Fruit fly (Drosophila melanogaster) whole organism, embryonic: ENCODE results near the gene CG3598.
A peak's percentile ranks its signal among the peaks of the same experiment; 100 is the strongest.

Experiments used
- ATbp ChIP-seq: fragments of 200-800 bp; sonication (Bioruptor generic); optimal IDR thresholded peaks from 2 replicates; lab custom pipeline; 2017; ENCODE audit warnings: missing biosample characterization, mild to moderate bottlenecking, missing genetic modification characterization, missing genetic modification reagents
- Asciz ChIP-seq: fragments of 200-800 bp; sonication (Bioruptor generic); optimal IDR thresholded peaks from 2 replicates; lab custom pipeline; 2017; ENCODE audit warnings: missing biosample characterization, mild to moderate bottlenecking, missing genetic modification characterization, missing genetic modification reagents
- Blimp-1 ChIP-seq: fragments of 200-800 bp; sonication (Bioruptor generic); optimal IDR thresholded peaks from 3 replicates; lab custom pipeline; 2018; ENCODE audit warnings: missing biosample characterization, missing genetic modification characterization, mild to moderate bottlenecking, moderate library complexity, missing genetic modification reagents
- CG10147 ChIP-seq: fragments of 200-800 bp; sonication (Bioruptor generic); optimal IDR thresholded peaks from 2 replicates; lab custom pipeline; 2019; ENCODE audit warnings: missing biosample characterization, mild to moderate bottlenecking, missing genetic modification characterization, moderate library complexity
- CG10274 ChIP-seq: fragments of 200-800 bp; sonication (Bioruptor generic); optimal IDR thresholded peaks from 3 replicates; lab custom pipeline; 2017; ENCODE audit warnings: missing biosample characterization, mild to moderate bottlenecking, missing genetic modification characterization
- CG10979 ChIP-seq: fragments of 200-800 bp; sonication (Bioruptor generic); optimal IDR thresholded peaks from 2 replicates; lab custom pipeline; 2018; ENCODE audit warnings: missing biosample characterization, mild to moderate bottlenecking, missing genetic modification characterization, moderate library complexity
- CG12299 ChIP-seq: fragments of 200-800 bp; sonication (Bioruptor generic); optimal IDR thresholded peaks from 2 replicates; lab custom pipeline; 2018; ENCODE audit warnings: missing biosample characterization, mild to moderate bottlenecking, missing genetic modification characterization
- CG16813 ChIP-seq: fragments of 200-800 bp; sonication (Bioruptor generic); IDR thresholded peaks from 3 replicates; pipeline ENCODE4 v1.3.6; 2022; ENCODE audit warnings: missing biosample characterization, missing genetic modification characterization; ENCODE audit not compliant: partially characterized antibody
- CG2199 ChIP-seq: fragments of 200-800 bp; sonication (Bioruptor generic); IDR thresholded peaks from 3 replicates; pipeline ENCODE4 v1.3.6; 2022; ENCODE audit warnings: missing biosample characterization, missing genetic modification characterization
- CG2678 ChIP-seq: fragments of 200-800 bp; sonication (Bioruptor generic); optimal IDR thresholded peaks from 3 replicates; lab custom pipeline; 2019; ENCODE audit warnings: missing biosample characterization, mild to moderate bottlenecking, missing genetic modification characterization, moderate library complexity
- CG3065 ChIP-seq: fragments of 200-800 bp; sonication (Bioruptor generic); optimal IDR thresholded peaks from 2 replicates; lab custom pipeline; 2016; ENCODE audit warnings: missing biosample characterization, missing genetic modification characterization
- CG33557 ChIP-seq: fragments of 200-800 bp; sonication (Bioruptor generic); optimal IDR thresholded peaks from 2 replicates; lab custom pipeline; 2019; ENCODE audit warnings: missing biosample characterization, mild to moderate bottlenecking, missing genetic modification characterization, moderate library complexity
- CG3407 ChIP-seq: fragments of 200-800 bp; sonication (Bioruptor generic); optimal IDR thresholded peaks from 2 replicates; lab custom pipeline; 2018; ENCODE audit warnings: missing biosample characterization, mild to moderate bottlenecking, missing genetic modification characterization
- CG4360 ChIP-seq: fragments of 200-800 bp; sonication (Bioruptor generic); IDR thresholded peaks from 2 replicates; pipeline ENCODE4 v1.3.6; 2022; ENCODE audit warnings: missing biosample characterization, missing genetic modification characterization
- CG5180 ChIP-seq: fragments of 200-800 bp; sonication (Bioruptor generic); optimal IDR thresholded peaks from 3 replicates; lab custom pipeline; 2017; ENCODE audit warnings: missing biosample characterization, missing genetic modification characterization, mild to moderate bottlenecking, moderate library complexity, missing genetic modification reagents
- CG6175 ChIP-seq: fragments of 200-800 bp; sonication (Bioruptor generic); IDR thresholded peaks from 3 replicates; pipeline ENCODE4 v1.3.6; 2022; ENCODE audit warnings: missing biosample characterization, missing genetic modification characterization
- CG6791 ChIP-seq: fragments of 200-800 bp; sonication (Bioruptor generic); IDR thresholded peaks from 3 replicates; pipeline ENCODE4 v1.3.6; 2022; ENCODE audit warnings: missing biosample characterization, missing genetic modification characterization; ENCODE audit not compliant: partially characterized antibody
- CG7963 ChIP-seq: fragments of 200-800 bp; sonication (Bioruptor generic); IDR thresholded peaks from 3 replicates; pipeline ENCODE4 v1.3.6; 2022; ENCODE audit warnings: missing biosample characterization, missing genetic modification characterization; ENCODE audit not compliant: partially characterized antibody
- CG7987 ChIP-seq: fragments of 200-800 bp; sonication (Bioruptor generic); optimal IDR thresholded peaks from 2 replicates; lab custom pipeline; 2018; ENCODE audit warnings: missing biosample characterization, mild to moderate bottlenecking, missing genetic modification characterization, moderate library complexity
- CG9876 ChIP-seq: fragments of 200-800 bp; sonication (Bioruptor generic); optimal IDR thresholded peaks from 2 replicates; lab custom pipeline; 2016; ENCODE audit warnings: missing biosample characterization, missing genetic modification characterization
- Chrac-16 ChIP-seq: fragments of 200-800 bp; sonication (Bioruptor generic); optimal IDR thresholded peaks from 3 replicates; lab custom pipeline; 2016; ENCODE audit warnings: missing biosample characterization, missing genetic modification characterization
- Dbx ChIP-seq: fragments of 200-800 bp; sonication (Bioruptor generic); IDR thresholded peaks from 3 replicates; pipeline ENCODE4 v1.3.6; 2022; ENCODE audit warnings: missing biosample characterization, missing genetic modification characterization
- Doc2 ChIP-seq: fragments of 200-800 bp; sonication (Bioruptor generic); IDR thresholded peaks from 2 replicates; pipeline ENCODE4 v1.3.6; 2022; ENCODE audit warnings: missing biosample characterization, missing genetic modification characterization
- Hmx ChIP-seq: fragments of 200-800 bp; sonication (Bioruptor generic); optimal IDR thresholded peaks from 2 replicates; lab custom pipeline; 2016; ENCODE audit warnings: missing biosample characterization, missing genetic modification characterization
- Hr3 ChIP-seq: fragments of 200-800 bp; sonication (Bioruptor generic); optimal IDR thresholded peaks from 3 replicates; lab custom pipeline; 2016; ENCODE audit warnings: missing biosample characterization, missing genetic modification characterization
- Lhr ChIP-seq: fragments of 200-800 bp; sonication (Bioruptor generic); optimal IDR thresholded peaks from 3 replicates; lab custom pipeline; 2017; ENCODE audit warnings: mild to moderate bottlenecking, missing biosample characterization, missing genetic modification reagents, missing genetic modification characterization
- Med ChIP-seq: fragments of 200-800 bp; sonication (Bioruptor generic); peaks from one replicate; lab custom pipeline; 2016; ENCODE audit warnings: missing biosample characterization, missing genetic modification characterization, mild to moderate bottlenecking, inconsistent platforms, moderate library complexity
- NfI ChIP-seq: fragments of 200-800 bp; sonication (Bioruptor generic); optimal IDR thresholded peaks from 3 replicates; lab custom pipeline; 2018; ENCODE audit warnings: missing biosample characterization, mild to moderate bottlenecking, missing genetic modification characterization, moderate library complexity
- chinmo ChIP-seq: fragments of 200-800 bp; sonication (Bioruptor generic); IDR thresholded peaks from 4 replicates; pipeline ENCODE4 v1.3.6; 2022; ENCODE audit warnings: missing biosample characterization, missing genetic modification characterization; ENCODE audit not compliant: partially characterized antibody
- ci ChIP-seq: fragments of 200-800 bp; sonication (Bioruptor generic); IDR thresholded peaks from 3 replicates; pipeline ENCODE4 v1.3.6; 2022; ENCODE audit warnings: missing biosample characterization, missing genetic modification characterization
- corto ChIP-seq: fragments of 200-800 bp; sonication (Bioruptor generic); optimal IDR thresholded peaks from 2 replicates; lab custom pipeline; 2016; ENCODE audit warnings: missing biosample characterization, mild to moderate bottlenecking, missing genetic modification characterization, moderate library complexity
- dysf ChIP-seq: fragments of 200-800 bp; sonication (Bioruptor generic); IDR thresholded peaks from 3 replicates; pipeline ENCODE4 v1.3.6; 2022; ENCODE audit warnings: missing biosample characterization, missing genetic modification characterization
- ewg ChIP-seq: fragments of 200-800 bp; sonication (Bioruptor generic); optimal IDR thresholded peaks from 3 replicates; lab custom pipeline; 2017; ENCODE audit warnings: mild to moderate bottlenecking, missing biosample characterization, missing genetic modification reagents, missing genetic modification characterization
- ftz-f1 ChIP-seq: fragments of 200-800 bp; sonication (Bioruptor generic); optimal IDR thresholded peaks from 2 replicates; lab custom pipeline; 2016; ENCODE audit warnings: missing biosample characterization, missing genetic modification characterization
- grn ChIP-seq: fragments of 200-800 bp; sonication (Bioruptor generic); optimal IDR thresholded peaks from 3 replicates; lab custom pipeline; 2017; ENCODE audit warnings: missing biosample characterization, missing genetic modification characterization
- ham ChIP-seq: fragments of 200-800 bp; sonication (Bioruptor generic); IDR thresholded peaks from 2 replicates; pipeline ENCODE4 v1.3.6; 2022; ENCODE audit warnings: missing biosample characterization, missing genetic modification characterization
- kay ChIP-seq: fragments of 200-800 bp; sonication (Bioruptor generic); optimal IDR thresholded peaks from 2 replicates; lab custom pipeline; 2016; ENCODE audit warnings: missing biosample characterization, missing genetic modification characterization
- klu ChIP-seq: fragments of 200-800 bp; sonication (Bioruptor generic); IDR thresholded peaks from 2 replicates; pipeline ENCODE4 v1.3.6; 2022; ENCODE audit warnings: missing biosample characterization, missing genetic modification characterization
- lbe ChIP-seq: fragments of 200-800 bp; sonication (Bioruptor generic); optimal IDR thresholded peaks from 2 replicates; lab custom pipeline; 2016; ENCODE audit warnings: missing biosample characterization, mild to moderate bottlenecking, missing genetic modification characterization
- lola ChIP-seq, 3 experiments: fragments of >200 bp in 2 of 3; fragments of 200-800 bp in 1 of 3; sonication (Bioruptor generic) in 1 of 3; optimal IDR thresholded peaks; 2 replicates each; lab custom pipeline; 2017 to 2019; ENCODE audit warnings: missing biosample characterization in 3 of 3, missing genetic modification characterization in 3 of 3, mild to moderate bottlenecking in 1 of 3, moderate library complexity in 1 of 3
- lov ChIP-seq, 2 experiments: fragments of 200-800 bp in 1 of 2; fragments of >200 bp in 1 of 2; sonication (Bioruptor generic) in 1 of 2; IDR thresholded peaks in 1 of 2; optimal IDR thresholded peaks in 1 of 2; 2 replicates in 1 of 2; 3 replicates in 1 of 2; pipeline versions ENCODE4 v1.3.6 to Lab custom; 2017 to 2022; ENCODE audit warnings: missing biosample characterization in 1 of 2, missing genetic modification characterization in 1 of 2
- nerfin-1 ChIP-seq: fragments of 200-800 bp; sonication (Bioruptor generic); optimal IDR thresholded peaks from 3 replicates; lab custom pipeline; 2019; ENCODE audit warnings: missing biosample characterization, mild to moderate bottlenecking, missing genetic modification characterization, moderate library complexity
- p53 ChIP-seq: fragments of 200-800 bp; sonication (Bioruptor generic); optimal IDR thresholded peaks from 2 replicates; lab custom pipeline; 2016; ENCODE audit warnings: missing biosample characterization, missing genetic modification characterization
- pan ChIP-seq, 4 experiments: fragments of >200 bp in 3 of 4; fragments of 200-800 bp in 1 of 4; sonication (Bioruptor generic) in 1 of 4; optimal IDR thresholded peaks in 3 of 4; IDR thresholded peaks in 1 of 4; 2 replicates each; pipeline versions ENCODE4 v1.3.6 to Lab custom; 2017 to 2022; ENCODE audit warnings: missing biosample characterization in 2 of 4, missing genetic modification characterization in 2 of 4, mixed read lengths in 1 of 4
- sob ChIP-seq: fragments of 200-800 bp; sonication (Bioruptor generic); IDR thresholded peaks from 2 replicates; pipeline ENCODE4 v1.3.6; 2022; ENCODE audit warnings: missing biosample characterization, missing genetic modification characterization
- stc ChIP-seq: fragments of 200-800 bp; sonication (Bioruptor generic); IDR thresholded peaks from 2 replicates; pipeline ENCODE4 v1.3.6; 2022; ENCODE audit warnings: missing biosample characterization, missing genetic modification characterization
- twi ChIP-seq: fragments of 200-800 bp; optimal IDR thresholded peaks from 2 replicates; lab custom pipeline; 2019; ENCODE audit warnings: missing biosample characterization, mild to moderate bottlenecking, missing genetic modification characterization, moderate library complexity
- zen2 ChIP-seq: fragments of 200-800 bp; sonication (Bioruptor generic); IDR thresholded peaks from 3 replicates; pipeline ENCODE4 v1.3.6; 2022; ENCODE audit warnings: missing biosample characterization, missing genetic modification characterization; ENCODE audit not compliant: partially characterized antibody

Gene CG3598

dm6 chrX:2977857-2978473 lies 41.1 kb downstream of the CG3598 start (continued):
- TF ChIP-seq CG6791 (GFP tag; lab: Robert Waterston, UW): no peak
- no peak for TF ChIP-seq ATbp (GFP tag; lab: Kevin White, UChicago)
- no peak for TF ChIP-seq chinmo (GFP tag; lab: Robert Waterston, UW)
- no peak for TF ChIP-seq pan (optimal IDR thresholded peaks at IDR 0.05; lab: Kevin White, UChicago)
- TF ChIP-seq pan (GFP tag; optimal IDR thresholded peaks at IDR 0.05 in 1 of 2, IDR thresholded peaks at IDR 0.05 in 1 of 2): peak in 1 of 2 experiments; percentile 32
- no peak for TF ChIP-seq CG5180 (GFP tag; lab: Kevin White, UChicago)
- TF ChIP-seq ci (GFP tag; lab: Robert Waterston, UW): 0 out of 3 replicates have a peak, but pooled peaks have one; percentile 38
- no peak for TF ChIP-seq corto (GFP tag; lab: Kevin White, UChicago)
- TF ChIP-seq Hr3 (GFP tag; lab: Kevin White, UChicago): peak; percentile 52
- no peak for TF ChIP-seq Asciz (GFP tag; lab: Kevin White, UChicago)
- TF ChIP-seq ham (GFP tag; lab: Robert Waterston, UW): no peak
- no peak for TF ChIP-seq CG33557
- TF ChIP-seq CG12299 (tag; lab: Kevin White, UChicago): no peak
- no peak for TF ChIP-seq CG10274
- TF ChIP-seq NfI (GFP tag; lab: Kevin White, UChicago): no peak
- no peak for TF ChIP-seq CG7963 (GFP tag; lab: Robert Waterston, UW)
- no peak for TF ChIP-seq twi (tag; lab: Kevin White, UChicago)
- no peak for TF ChIP-seq sob (GFP tag; lab: Robert Waterston, UW)
- peak; percentile 40 for TF ChIP-seq Chrac-16 (GFP tag; lab: Kevin White, UChicago)
- TF ChIP-seq Doc2 (GFP tag; lab: Robert Waterston, UW): no peak
- no peak for TF ChIP-seq ftz-f1 (GFP tag; lab: Kevin White, UChicago)
- TF ChIP-seq Hmx (GFP tag; lab: Kevin White, UChicago): no peak
- TF ChIP-seq stc (GFP tag; lab: Robert Waterston, UW): no peak
- TF ChIP-seq p53 (GFP tag; lab: Kevin White, UChicago): no peak
- no peak for TF ChIP-seq Lhr (GFP tag; lab: Kevin White, UChicago)
- peak; percentile 19 for TF ChIP-seq ewg (GFP tag; lab: Kevin White, UChicago)
- TF ChIP-seq kay: no peak
- TF ChIP-seq dysf: peak; percentile 50; the same call in 1 of the 3 replicates
- peak in 1 of 3 experiments; percentile 51 for TF ChIP-seq lola (GFP tag; optimal IDR thresholded peaks at IDR 0.05; lab: Kevin White, UChicago)
- peak; percentile 77 for TF ChIP-seq Med (GFP tag; lab: Kevin White, UChicago)
- TF ChIP-seq CG7987 (GFP tag; lab: Kevin White, UChicago): no peak
- TF ChIP-seq CG3407: peak; percentile 13
- TF ChIP-seq CG6175: no peak
- TF ChIP-seq CG10147 (GFP tag; lab: Kevin White, UChicago): no peak
- peak; percentile 26 for TF ChIP-seq CG2678 (tag; lab: Kevin White, UChicago)
- no peak for TF ChIP-seq Dbx
- no peak for TF ChIP-seq CG3065
- TF ChIP-seq CG16813 (GFP tag; lab: Robert Waterston, UW): no peak
- TF ChIP-seq CG10979 (tag; lab: Kevin White, UChicago): peak; percentile 67
- TF ChIP-seq klu (GFP tag; lab: Robert Waterston, UW): no peak
- no peak for TF ChIP-seq zen2 (GFP tag; lab: Robert Waterston, UW)
- peak; percentile 3 for TF ChIP-seq nerfin-1 (tag; lab: Kevin White, UChicago)
- no peak for TF ChIP-seq lov (optimal IDR thresholded peaks at IDR 0.05; lab: Kevin White, UChicago)
- no peak for TF ChIP-seq lov (GFP tag; IDR thresholded peaks at IDR 0.05; lab: Robert Waterston, UW)
- TF ChIP-seq CG2199 (GFP tag; lab: Robert Waterston, UW): no peak
- no peak for TF ChIP-seq lbe (GFP tag; lab: Kevin White, UChicago)
- TF ChIP-seq CG9876 (GFP tag; lab: Kevin White, UChicago): no peak
- no peak for TF ChIP-seq grn (GFP tag; lab: Kevin White, UChicago)
- peak; percentile 46 for TF ChIP-seq Blimp-1 (GFP tag; lab: Kevin White, UChicago)
- TF ChIP-seq CG4360 (GFP tag; lab: Robert Waterston, UW): no peak
